Worm (Caenorhabditis elegans) whole organism, L4/young adult: ENCODE data around the gene F38A1.13.

Experiments used
- W03F9.2 ChIP-seq: fragments of 150-350 bp; optimal IDR thresholded peaks from 2 replicates; lab custom pipeline; 2014; ENCODE audit warnings: missing biosample characterization, missing genetic modification characterization
- dao-5 ChIP-seq: sonication (generic microtip); optimal IDR thresholded peaks from 2 replicates; lab custom pipeline; 2016; ENCODE audit warnings: missing genotype, missing genetic modification characterization, moderate library complexity, missing compliant biosample characterization
- him-1 ChIP-seq: sonication (generic microtip); optimal IDR thresholded peaks from 2 replicates; lab custom pipeline; 2016; ENCODE audit warnings: missing genotype, missing genetic modification reagents, missing genetic modification characterization, missing compliant biosample characterization

Gene F38A1.13

DNA sequence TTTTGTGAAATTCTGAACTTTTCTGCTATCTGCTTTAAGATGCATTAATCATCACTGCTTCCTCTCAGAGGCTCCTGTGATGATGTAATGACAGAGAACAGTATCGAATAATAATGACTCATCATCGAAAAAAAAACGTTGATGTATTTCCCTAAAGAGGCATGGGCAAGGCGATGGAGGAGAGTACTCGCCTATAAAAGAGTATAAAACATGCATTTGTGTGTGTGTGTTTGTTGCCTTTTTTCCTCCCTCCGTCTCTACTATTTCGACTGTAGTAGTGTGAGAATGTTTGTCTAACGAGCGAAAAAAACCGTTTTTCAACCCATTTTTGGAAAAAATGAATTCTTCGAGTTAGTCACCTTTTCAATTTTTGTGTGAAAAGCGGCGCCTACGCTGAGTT is 19.8 kb downstream of the F38A1.13 start:
- TF ChIP-seq dao-5 (no peak), W03F9.2 (no peak), him-1 (tag; lab: Kevin White, UChicago) (no peak)

- TF ChIP-seq W03F9.2: no peak
- no peak for TF ChIP-seq dao-5
- TF ChIP-seq him-1 (tag; lab: Kevin White, UChicago): no peak
These were observed 21.5 kb downstream of the F38A1.13 start for ce11 chrIV:1286549-1286948.

- TF ChIP-seq him-1 (tag; lab: Kevin White, UChicago) (no peak), dao-5 (no peak), W03F9.2 (no peak)
These were observed 24.3 kb downstream of the F38A1.13 start, which contains the start of gene plst-1 for ce11 chrIV:1289327-1289726. TSS of gene plst-1 (plus strand) at chrIV:1289627.

DNA sequence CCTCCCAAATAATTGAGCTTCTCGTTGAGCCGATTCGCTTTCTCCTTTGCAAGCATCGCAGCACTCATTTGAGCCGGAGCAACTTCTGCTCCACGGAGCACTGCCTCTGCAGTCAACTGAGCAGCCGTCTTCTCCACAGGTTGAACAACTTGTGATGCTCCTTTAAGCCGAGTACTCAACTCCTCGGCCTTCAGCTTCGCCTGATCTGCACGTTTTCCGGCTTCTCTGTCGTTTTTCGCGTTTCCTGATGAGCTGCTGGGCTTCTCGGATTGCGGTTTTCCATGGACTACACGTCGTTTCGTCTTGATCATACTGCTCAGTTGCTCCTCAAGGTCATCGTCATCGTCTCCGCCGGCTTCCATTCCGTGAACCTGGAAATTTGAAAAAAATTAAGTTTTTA is 34.0 kb downstream of the F38A1.13 start:
- no peak for TF ChIP-seq dao-5
- no peak for TF ChIP-seq him-1 (tag; lab: Kevin White, UChicago)
- no peak for TF ChIP-seq W03F9.2

DNA sequence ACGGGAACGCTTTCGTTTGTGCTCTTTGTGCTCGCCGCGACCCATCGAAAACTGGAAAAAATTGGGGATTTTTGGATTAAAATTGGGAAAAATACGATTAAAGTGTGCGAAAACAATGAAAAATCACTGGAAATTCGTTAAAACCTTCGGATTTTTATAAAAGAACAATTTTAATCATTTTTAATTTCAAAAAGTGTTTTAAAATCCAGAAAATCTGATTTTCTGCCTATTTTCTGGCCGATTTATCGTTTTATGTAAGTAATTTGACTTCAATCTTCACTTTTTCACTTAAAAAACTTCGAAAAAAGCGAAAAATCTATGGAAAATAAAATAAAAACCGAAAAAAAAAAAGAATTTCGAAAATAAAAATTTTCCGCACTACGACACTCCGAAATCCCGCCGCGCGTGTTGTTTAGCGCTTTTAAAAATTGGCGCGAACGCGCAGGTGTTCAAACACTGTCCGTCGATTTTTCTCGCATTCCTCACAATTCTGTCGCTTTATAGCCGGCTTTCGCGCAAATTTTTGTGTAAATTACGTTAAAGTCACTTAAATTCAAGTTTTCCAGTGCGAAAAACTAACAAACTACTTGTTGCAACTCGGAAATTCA is 44.7 kb downstream of the F38A1.13 start, which contains the start of the genes ddx-46 and F53H1.4:
Gene ddx-46, minus strand, starts transcription at position 51 of the 608 bp plus-strand sequence.
Gene F53H1.4, plus strand, starts transcription at position 567 of the 608 bp plus-strand sequence.
- TF ChIP-seq dao-5: no peak
- TF ChIP-seq him-1 (tag; lab: Kevin White, UChicago): no peak
- no peak for TF ChIP-seq W03F9.2

DNA sequence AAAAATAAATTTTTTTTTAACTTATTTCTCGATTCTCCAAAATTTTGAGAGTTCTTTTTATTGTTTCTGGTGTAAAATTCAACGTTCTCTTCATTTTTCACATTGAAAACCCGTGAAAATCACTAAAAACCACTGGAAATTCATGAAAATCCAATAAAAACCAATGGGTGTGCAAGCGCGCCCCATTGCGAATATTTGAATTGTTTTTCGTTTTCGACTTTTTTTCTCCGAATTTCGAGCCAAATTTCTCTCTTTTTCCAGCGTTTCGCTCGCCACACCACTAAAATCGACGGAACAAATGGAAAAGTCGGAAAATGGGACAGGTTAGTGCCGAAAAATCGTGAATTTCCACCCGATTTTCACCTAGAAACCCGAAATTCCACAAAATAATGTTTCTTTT is 45.3 kb downstream of the F38A1.13 start:
- no peak for TF ChIP-seq him-1 (tag; lab: Kevin White, UChicago)
- no peak for TF ChIP-seq W03F9.2
- no peak for TF ChIP-seq dao-5
